Worm (Caenorhabditis elegans): ENCODE data around the gene T03F6.4.

DNA sequence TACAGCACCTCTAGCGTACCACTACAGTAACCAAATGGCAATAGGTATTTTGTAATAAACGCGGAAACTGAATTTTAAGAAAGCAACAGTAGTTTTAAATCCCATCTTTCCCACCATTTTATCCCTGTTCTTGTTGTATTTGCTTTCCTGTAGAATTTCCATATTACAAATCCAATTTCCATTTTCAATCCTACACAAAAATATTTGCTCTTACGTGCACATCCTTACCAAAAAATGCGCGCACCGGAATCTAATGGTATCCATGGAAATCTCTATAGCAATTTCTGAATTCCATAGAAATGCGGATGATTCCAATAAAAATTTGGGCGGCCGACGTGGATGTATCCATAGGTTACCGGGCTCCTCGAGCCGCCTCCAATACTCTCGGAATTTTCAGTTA is 44.2 kb downstream of the T03F6.4 start, which contains the start of gene trf-1:
- TF ChIP-seq ztf-3 (GFP tag; optimal IDR thresholded peaks at IDR 0.05) = no peak
- TF ChIP-seq attf-5 (GFP tag; optimal IDR thresholded peaks at IDR 0.05) = no peak
- no peak for TF ChIP-seq B0261.1 (tag; optimal IDR thresholded peaks at IDR 0.05)
- TF ChIP-seq ccch-3 (GFP tag; optimal IDR thresholded peaks at IDR 0.05) = no peak
- no peak for TF ChIP-seq attf-6 (GFP tag; IDR thresholded peaks at IDR 0.05)
- TF ChIP-seq ama-1 (optimal IDR thresholded peaks at IDR 0.05) = no peak
- TF ChIP-seq ama-1 (GFP tag; optimal IDR thresholded peaks at IDR 0.05) = no peak
- TF ChIP-seq rcor-1 (GFP tag; IDR thresholded peaks at IDR 0.05) = no peak
- TF ChIP-seq ztf-25 (GFP tag; IDR thresholded peaks at IDR 0.05) = no peak

All from whole organism, young adult.